Worm (Caenorhabditis elegans): ENCODE measurements around the gene rfc-1.

DNA sequence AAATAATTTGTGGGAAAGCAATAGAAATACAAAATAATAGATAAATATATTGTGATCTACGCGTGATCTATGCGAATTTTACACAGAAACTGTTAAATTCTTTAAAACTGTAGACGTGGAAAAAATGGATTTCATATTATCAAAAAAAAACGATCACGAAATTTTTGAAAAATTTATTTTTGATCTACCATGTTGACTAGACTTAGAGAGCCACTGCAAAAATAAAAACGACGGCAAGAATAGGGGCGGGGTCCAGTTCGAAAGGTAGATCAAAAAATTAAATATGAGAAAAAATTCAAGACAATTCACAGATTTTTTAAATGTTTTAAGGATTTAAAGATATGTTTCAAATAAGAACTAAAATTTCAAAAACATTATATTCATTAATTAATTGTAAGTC is 7.7 kb downstream of the rfc-1 start:
- TF ChIP-seq mml-1 (tag; optimal IDR thresholded peaks at IDR 0.05), result no peak
- TF ChIP-seq ZK546.5 (tag; optimal IDR thresholded peaks at IDR 0.05), result no peak
- TF ChIP-seq unc-62 (GFP tag; optimal IDR thresholded peaks at IDR 0.05), result no peak

All from whole organism, L3 larva.